Fruit fly (Drosophila melanogaster) whole organism, prepupa: ENCODE results near the gene Shal.
A peak's percentile ranks its signal among the peaks of the same experiment; 100 is the strongest.

Experiments used
- Blimp-1 ChIP-seq: fragments of 200-800 bp; sonication (Bioruptor generic); optimal IDR thresholded peaks from 3 replicates; lab custom pipeline; 2017; ENCODE audit warnings: missing biosample characterization, missing genetic modification characterization, mild to moderate bottlenecking, moderate library complexity, missing genetic modification reagents
- CG10631 ChIP-seq: fragments of 200-800 bp; sonication (Bioruptor generic); optimal IDR thresholded peaks from 2 replicates; lab custom pipeline; 2016; ENCODE audit warnings: missing biosample characterization, missing genetic modification characterization
- CG10669 ChIP-seq: fragments of 200-800 bp; sonication (Bioruptor generic); optimal IDR thresholded peaks from 3 replicates; lab custom pipeline; 2018; ENCODE audit warnings: missing biosample characterization, mild to moderate bottlenecking, missing genetic modification characterization, moderate library complexity
- CG11294 ChIP-seq: fragments of 200-800 bp; sonication (Bioruptor generic); IDR thresholded peaks from 2 replicates; pipeline ENCODE4 v1.3.6; 2022; ENCODE audit warnings: missing biosample characterization, missing genetic modification characterization
- CG11902 ChIP-seq: fragments of 200-800 bp; sonication (Bioruptor generic); optimal IDR thresholded peaks from 3 replicates; lab custom pipeline; 2016; ENCODE audit warnings: missing biosample characterization, missing genetic modification characterization
- CG15336 ChIP-seq: fragments of 200-800 bp; sonication (Bioruptor generic); IDR thresholded peaks from 2 replicates; pipeline ENCODE4 v1.3.6; 2022; ENCODE audit warnings: missing biosample characterization, missing genetic modification characterization
- CG16779 ChIP-seq: fragments of 200-800 bp; sonication (Bioruptor generic); optimal IDR thresholded peaks from 3 replicates; lab custom pipeline; 2017; ENCODE audit warnings: missing biosample characterization, mild to moderate bottlenecking, missing genetic modification characterization
- CG3032 ChIP-seq: fragments of 200-800 bp; optimal IDR thresholded peaks from 2 replicates; lab custom pipeline; 2019; ENCODE audit warnings: missing biosample characterization, mild to moderate bottlenecking, missing genetic modification characterization, moderate library complexity
- CG31627 ChIP-seq: fragments of 200-800 bp; sonication (Bioruptor generic); optimal IDR thresholded peaks from 3 replicates; lab custom pipeline; 2016; ENCODE audit warnings: missing biosample characterization, missing genetic modification characterization
- CG32006 ChIP-seq: fragments of 200-800 bp; sonication (Bioruptor generic); optimal IDR thresholded peaks from 3 replicates; lab custom pipeline; 2017; ENCODE audit warnings: missing biosample characterization, mild to moderate bottlenecking, missing genetic modification characterization
- CG34406 ChIP-seq: fragments of 200-800 bp; sonication (Bioruptor generic); optimal IDR thresholded peaks from 3 replicates; lab custom pipeline; 2016; ENCODE audit warnings: missing biosample characterization, missing genetic modification characterization
- CG3919 ChIP-seq: fragments of 200-800 bp; sonication (Bioruptor generic); optimal IDR thresholded peaks from 3 replicates; lab custom pipeline; 2016; ENCODE audit warnings: missing biosample characterization, missing genetic modification characterization
- CG4318 ChIP-seq: fragments of 200-800 bp; sonication (Bioruptor generic); optimal IDR thresholded peaks from 3 replicates; lab custom pipeline; 2017; ENCODE audit warnings: missing biosample characterization, mild to moderate bottlenecking, missing genetic modification characterization
- CG6163 ChIP-seq: fragments of 200-800 bp; sonication (Bioruptor generic); IDR thresholded peaks from 3 replicates; pipeline ENCODE4 v1.3.6; 2022; ENCODE audit warnings: missing biosample characterization, missing genetic modification characterization
- CG6276 ChIP-seq: fragments of 200-800 bp; sonication (Bioruptor generic); optimal IDR thresholded peaks from 2 replicates; lab custom pipeline; 2017; ENCODE audit warnings: missing biosample characterization, mild to moderate bottlenecking, missing genetic modification characterization
- CG6792 ChIP-seq: fragments of 200-800 bp; sonication (Bioruptor generic); optimal IDR thresholded peaks from 3 replicates; lab custom pipeline; 2016; ENCODE audit warnings: missing biosample characterization, missing genetic modification characterization
- CG6808 ChIP-seq: fragments of 200-800 bp; sonication (Bioruptor generic); optimal IDR thresholded peaks from 3 replicates; lab custom pipeline; 2017; ENCODE audit warnings: missing biosample characterization, missing genetic modification characterization, mild to moderate bottlenecking, moderate library complexity, missing genetic modification reagents
- CG6854 ChIP-seq: fragments of 200-800 bp; sonication (Bioruptor generic); optimal IDR thresholded peaks from 2 replicates; lab custom pipeline; 2017; ENCODE audit warnings: missing biosample characterization, mild to moderate bottlenecking, missing genetic modification characterization
- CG8119 ChIP-seq: fragments of 200-800 bp; sonication (Bioruptor generic); IDR thresholded peaks from 3 replicates; pipeline ENCODE4 v1.3.6; 2022; ENCODE audit warnings: missing biosample characterization, missing genetic modification characterization
- CG8319 ChIP-seq: fragments of 200-800 bp; sonication (Bioruptor generic); optimal IDR thresholded peaks from 3 replicates; lab custom pipeline; 2016; ENCODE audit warnings: missing biosample characterization, missing genetic modification characterization
- CG8632 ChIP-seq: fragments of 200-800 bp; sonication (Bioruptor generic); optimal IDR thresholded peaks from 3 replicates; lab custom pipeline; 2016; ENCODE audit warnings: missing biosample characterization, missing genetic modification characterization
- CG9139 ChIP-seq: fragments of 200-800 bp; sonication (Bioruptor generic); optimal IDR thresholded peaks from 3 replicates; lab custom pipeline; 2017; ENCODE audit warnings: missing biosample characterization, mild to moderate bottlenecking, missing genetic modification characterization
- Eip75B ChIP-seq: fragments of 200-800 bp; sonication (Bioruptor generic); optimal IDR thresholded peaks from 3 replicates; lab custom pipeline; 2016; ENCODE audit warnings: missing biosample characterization, missing genetic modification characterization
- Eip78C ChIP-seq: fragments of 200-800 bp; sonication (Bioruptor generic); peaks from one replicate; lab custom pipeline; 2016; ENCODE audit warnings: missing biosample characterization, missing genetic modification characterization
- Eip93F ChIP-seq: fragments of 200-800 bp; sonication (Bioruptor generic); optimal IDR thresholded peaks from 2 replicates; lab custom pipeline; 2016; ENCODE audit warnings: missing biosample characterization, mild to moderate bottlenecking, missing genetic modification characterization
- Ets21C ChIP-seq: fragments of 200-800 bp; sonication (Bioruptor generic); optimal IDR thresholded peaks from 3 replicates; lab custom pipeline; 2016; ENCODE audit warnings: missing biosample characterization, missing genetic modification characterization
- Ets96B ChIP-seq: fragments of 200-800 bp; optimal IDR thresholded peaks from 2 replicates; lab custom pipeline; 2019; ENCODE audit warnings: missing biosample characterization, mild to moderate bottlenecking, missing genetic modification characterization, moderate library complexity
- Gug ChIP-seq: fragments of 200-800 bp; sonication (Bioruptor generic); IDR thresholded peaks from 2 replicates; pipeline ENCODE4 v1.3.6; 2022; ENCODE audit warnings: missing biosample characterization, missing genetic modification characterization
- Hr38 ChIP-seq: sonication (Bioruptor generic); optimal IDR thresholded peaks from 2 replicates; lab custom pipeline; 2016; ENCODE audit warnings: missing biosample characterization, missing genetic modification characterization
- Hr39 ChIP-seq: fragments of 200-800 bp; sonication (Bioruptor generic); optimal IDR thresholded peaks from 2 replicates; lab custom pipeline; 2016; ENCODE audit warnings: missing biosample characterization, missing genetic modification characterization
- Hr4 ChIP-seq: fragments of 200-800 bp; sonication (Bioruptor generic); optimal IDR thresholded peaks from 3 replicates; lab custom pipeline; 2016; ENCODE audit warnings: missing biosample characterization, missing genetic modification characterization
- Met ChIP-seq: fragments of 200-800 bp; sonication (Bioruptor generic); optimal IDR thresholded peaks from 3 replicates; lab custom pipeline; 2016; ENCODE audit warnings: missing biosample characterization, missing genetic modification characterization
- OdsH ChIP-seq: fragments of 200-800 bp; sonication (Bioruptor generic); optimal IDR thresholded peaks from 3 replicates; lab custom pipeline; 2016; ENCODE audit warnings: missing biosample characterization, missing genetic modification characterization
- Smox ChIP-seq: fragments of 200-800 bp; sonication (Bioruptor generic); optimal IDR thresholded peaks from 3 replicates; lab custom pipeline; 2016; ENCODE audit warnings: missing biosample characterization, missing genetic modification characterization
- Sox102F ChIP-seq: fragments of 200-800 bp; sonication (Bioruptor generic); optimal IDR thresholded peaks from 2 replicates; lab custom pipeline; 2016; ENCODE audit warnings: missing biosample characterization, mild to moderate bottlenecking, missing genetic modification characterization
- Sox14 ChIP-seq: fragments of 200-800 bp; sonication (Bioruptor generic); optimal IDR thresholded peaks from 3 replicates; lab custom pipeline; 2016; ENCODE audit warnings: missing biosample characterization, missing genetic modification characterization
- achi ChIP-seq: fragments of 200-800 bp; sonication (Bioruptor generic); optimal IDR thresholded peaks from 3 replicates; lab custom pipeline; 2016; ENCODE audit warnings: missing biosample characterization, missing genetic modification characterization
- cyc ChIP-seq: fragments of 200-800 bp; sonication (Bioruptor generic); optimal IDR thresholded peaks from 3 replicates; lab custom pipeline; 2016; ENCODE audit warnings: missing biosample characterization, missing genetic modification characterization
- dsx ChIP-seq: fragments of 200-800 bp; optimal IDR thresholded peaks from 3 replicates; lab custom pipeline; 2019; ENCODE audit warnings: missing biosample characterization, mild to moderate bottlenecking, missing genetic modification characterization, moderate library complexity; ENCODE audit not compliant: poor library complexity, severe bottlenecking
- esn ChIP-seq: fragments of 200-800 bp; sonication (Bioruptor generic); optimal IDR thresholded peaks from 2 replicates; lab custom pipeline; 2016; ENCODE audit warnings: missing biosample characterization, mild to moderate bottlenecking, missing genetic modification characterization, moderate library complexity
- fd59A ChIP-seq: fragments of 200-800 bp; sonication (Bioruptor generic); optimal IDR thresholded peaks from 2 replicates; lab custom pipeline; 2017; ENCODE audit warnings: missing biosample characterization, mild to moderate bottlenecking, missing genetic modification characterization, missing genetic modification reagents
- fd85E ChIP-seq: fragments of 200-800 bp; sonication (Bioruptor generic); optimal IDR thresholded peaks from 3 replicates; lab custom pipeline; 2016; ENCODE audit warnings: missing biosample characterization, missing genetic modification characterization
- fkh ChIP-seq: fragments of 200-800 bp; sonication (Bioruptor generic); optimal IDR thresholded peaks from 3 replicates; lab custom pipeline; 2017; ENCODE audit warnings: missing biosample characterization, mild to moderate bottlenecking, missing genetic modification characterization, moderate library complexity
- lz ChIP-seq: fragments of 200-800 bp; sonication (Bioruptor generic); optimal IDR thresholded peaks from 3 replicates; lab custom pipeline; 2016; ENCODE audit warnings: missing biosample characterization, missing genetic modification characterization
- net ChIP-seq: fragments of 200-800 bp; sonication (Bioruptor generic); optimal IDR thresholded peaks from 3 replicates; lab custom pipeline; 2016; ENCODE audit warnings: missing biosample characterization, missing genetic modification characterization
- pdm3 ChIP-seq: fragments of 200-800 bp; sonication (Bioruptor generic); optimal IDR thresholded peaks from 3 replicates; lab custom pipeline; 2016; ENCODE audit warnings: missing biosample characterization, missing genetic modification characterization
- salr ChIP-seq, 2 experiments: fragments of 200-800 bp; sonication (Bioruptor generic); optimal IDR thresholded peaks; 3 replicates each; lab custom pipeline; 2016 to 2018; ENCODE audit warnings: missing biosample characterization in 2 of 2, missing genetic modification characterization in 2 of 2, mild to moderate bottlenecking in 1 of 2
- spab ChIP-seq: fragments of 200-800 bp; sonication (Bioruptor generic); optimal IDR thresholded peaks from 2 replicates; lab custom pipeline; 2017; ENCODE audit warnings: missing biosample characterization, mild to moderate bottlenecking, missing genetic modification characterization, missing genetic modification reagents
- ss ChIP-seq, 2 experiments: fragments of 200-800 bp; sonication (Bioruptor generic); optimal IDR thresholded peaks; 2 replicates in 1 of 2; 3 replicates in 1 of 2; lab custom pipeline; 2017 to 2018; ENCODE audit warnings: mild to moderate bottlenecking in 2 of 2, missing biosample characterization in 2 of 2, missing genetic modification characterization in 2 of 2, moderate library complexity in 1 of 2
- svp ChIP-seq: fragments of 200-800 bp; sonication (Bioruptor generic); peaks from one replicate; lab custom pipeline; 2016; ENCODE audit warnings: missing biosample characterization, missing genetic modification characterization
- topi ChIP-seq: fragments of 200-800 bp; sonication (Bioruptor generic); optimal IDR thresholded peaks from 3 replicates; lab custom pipeline; 2016; ENCODE audit warnings: missing biosample characterization, missing genetic modification characterization
- vri ChIP-seq: fragments of 200-800 bp; sonication (Bioruptor generic); optimal IDR thresholded peaks from 3 replicates; lab custom pipeline; 2016; ENCODE audit warnings: missing biosample characterization, mild to moderate bottlenecking, missing genetic modification characterization

The Shal gene

DNA sequence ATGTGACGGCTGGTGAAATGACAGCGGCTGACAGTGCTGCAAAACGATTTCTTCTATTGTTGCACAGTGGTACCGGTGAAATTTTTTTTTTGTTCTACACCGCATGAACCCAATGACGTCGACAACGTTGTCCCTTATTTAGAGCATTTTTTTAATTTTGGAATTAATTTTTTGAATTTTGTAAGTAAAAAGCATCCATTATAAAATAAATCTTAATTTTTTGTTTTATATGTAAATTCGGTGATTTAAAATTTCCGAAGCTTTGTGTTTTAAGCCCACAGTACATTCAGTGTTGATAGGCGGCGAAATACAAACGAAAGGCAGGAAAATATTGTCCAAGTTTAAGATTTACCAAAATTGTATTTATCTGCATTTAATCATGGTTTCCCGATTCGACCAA lies 27.8 kb upstream of the Shal start, which contains the start of the genes Lon and PIG-F:
TSS of gene Lon (minus strand) at position 28 of the 400 bp plus-strand sequence.
TSS of gene PIG-F (plus strand) at position 284 of the 400 bp plus-strand sequence.
- TF ChIP-seq spab (GFP tag; lab: Kevin White, UChicago), result peak; percentile 98
- peak; percentile 99 for TF ChIP-seq pdm3 (GFP tag; lab: Kevin White, UChicago)
- TF ChIP-seq CG8119, result peak; percentile 98
- peak; percentile 99 for TF ChIP-seq CG31627
- TF ChIP-seq CG8319 (GFP tag; lab: Kevin White, UChicago), result peak; percentile 98
- TF ChIP-seq Hr38 (GFP tag; lab: Kevin White, UChicago), result peak; percentile 89
- TF ChIP-seq Sox14, result peak; percentile 99
- TF ChIP-seq CG6792, result peak; percentile 99
- peak; percentile 100 for TF ChIP-seq Eip78C (GFP tag; lab: Kevin White, UChicago)
- peak; percentile 99 for TF ChIP-seq Ets96B
- peak; percentile 100 for TF ChIP-seq svp (GFP tag; lab: Kevin White, UChicago)
- TF ChIP-seq Met (GFP tag; lab: Kevin White, UChicago), result peak; percentile 99
- peak; percentile 97 for TF ChIP-seq CG6276 (GFP tag; lab: Kevin White, UChicago)
- peak; percentile 99 for TF ChIP-seq cyc (GFP tag; lab: Kevin White, UChicago)
- TF ChIP-seq CG32006 (GFP tag; lab: Kevin White, UChicago), result peak; percentile 99
- peak; percentile 99 for TF ChIP-seq topi (GFP tag; lab: Kevin White, UChicago)
- TF ChIP-seq Hr39 (GFP tag; lab: Kevin White, UChicago), result peak; percentile 99
- TF ChIP-seq dsx (GFP tag; lab: Kevin White, UChicago), result peak; percentile 96
- TF ChIP-seq CG4318 (GFP tag; lab: Kevin White, UChicago), result peak; percentile 99
- peak; percentile 97 for TF ChIP-seq Gug (GFP tag; lab: Robert Waterston, UW)
- peak; percentile 96 for TF ChIP-seq fd85E (GFP tag; lab: Kevin White, UChicago)
- TF ChIP-seq CG10631 (GFP tag; lab: Kevin White, UChicago), result peak; percentile 99
- peak; percentile 98 for TF ChIP-seq CG6808 (GFP tag; lab: Kevin White, UChicago)
- TF ChIP-seq Hr4, result peak; percentile 99
- peak; percentile 99 for TF ChIP-seq CG3919
- peak; percentile 99 for TF ChIP-seq OdsH (GFP tag; lab: Kevin White, UChicago)
- TF ChIP-seq lz (GFP tag; lab: Kevin White, UChicago), result peak; percentile 99
- peak; percentile 97 for TF ChIP-seq CG9139 (GFP tag; lab: Kevin White, UChicago)
- peak; percentile 98 for TF ChIP-seq CG6854 (GFP tag; lab: Kevin White, UChicago)
- TF ChIP-seq CG34406 (GFP tag; lab: Kevin White, UChicago), result peak; percentile 99
- peak; percentile 99 for TF ChIP-seq esn
- TF ChIP-seq Eip75B (GFP tag; lab: Kevin White, UChicago), result peak; percentile 99
- peak; percentile 97 for TF ChIP-seq CG11294 (GFP tag; lab: Robert Waterston, UW)
- peak; percentile 99 for TF ChIP-seq CG3032 (tag; lab: Kevin White, UChicago)
- TF ChIP-seq Blimp-1, result peak; percentile 95
- TF ChIP-seq fd59A, result peak; percentile 99
- peak; percentile 98 for TF ChIP-seq CG11902 (GFP tag; lab: Kevin White, UChicago)
- peak; percentile 99 for TF ChIP-seq net (GFP tag; lab: Kevin White, UChicago)
- peak; percentile 99 for TF ChIP-seq achi (GFP tag; lab: Kevin White, UChicago)
- peak; percentile 99 for TF ChIP-seq Smox
- peak; percentile 98 for TF ChIP-seq CG15336
- TF ChIP-seq salr (GFP tag; optimal IDR thresholded peaks at IDR 0.05; lab: Kevin White, UChicago), result peak; percentile 96 to 99
- peak; percentile 97 for TF ChIP-seq CG16779 (tag; lab: Kevin White, UChicago)
- peak; percentile 98 for TF ChIP-seq CG6163 (GFP tag; lab: Robert Waterston, UW)
- TF ChIP-seq Eip93F (GFP tag; lab: Kevin White, UChicago), result peak; percentile 94
- peak; percentile 99 for TF ChIP-seq Ets21C (GFP tag; lab: Kevin White, UChicago)
- peak; percentile 98 to 99 for TF ChIP-seq ss (GFP tag; optimal IDR thresholded peaks at IDR 0.05; lab: Kevin White, UChicago)
- peak; percentile 99 for TF ChIP-seq CG10669
- peak; percentile 98 for TF ChIP-seq vri (GFP tag; lab: Kevin White, UChicago)
- TF ChIP-seq Sox102F (GFP tag; lab: Kevin White, UChicago), result peak; percentile 99
- TF ChIP-seq fkh (GFP tag; lab: Kevin White, UChicago), result peak; percentile 98
- TF ChIP-seq CG8632, result peak; percentile 99
